Worm (Caenorhabditis elegans) whole organism, midembryonic: ENCODE results near the gene abch-1.

Source experiments
- T22C8.4 ChIP-seq: fragments of 200-800 bp; sonication (Bioruptor generic); IDR thresholded peaks from 2 replicates; pipeline ENCODE4 v1.3.6; 2022; ENCODE audit warnings: missing genetic modification characterization, missing compliant biosample characterization
- cog-1 ChIP-seq: sonication (generic microtip); optimal IDR thresholded peaks from 2 replicates; lab custom pipeline; 2016; ENCODE audit warnings: missing genetic modification characterization, missing compliant biosample characterization
- flt-1 ChIP-seq: fragments of 200-800 bp; sonication (Bioruptor generic); IDR thresholded peaks from 2 replicates; pipeline ENCODE4 v1.3.6; 2022; ENCODE audit warnings: missing genetic modification characterization, missing compliant biosample characterization
- klf-2 ChIP-seq: fragments of 200-800 bp; sonication (Bioruptor generic); conservative IDR thresholded peaks from 2 replicates; pipeline ENCODE4 v1.3.6; 2022; ENCODE audit warnings: missing genetic modification reagents, missing genetic modification characterization, missing compliant biosample characterization
- med-1 ChIP-seq: sonication (generic microtip); optimal IDR thresholded peaks from 2 replicates; lab custom pipeline; 2017; ENCODE audit warnings: missing genetic modification characterization, mild to moderate bottlenecking, missing compliant biosample characterization, antibody characterized with exemption, missing genetic modification reagents; ENCODE audit not compliant: insufficient read depth
- ref-1 ChIP-seq: fragments of 200-800 bp; sonication (Bioruptor generic); conservative IDR thresholded peaks from 2 replicates; pipeline ENCODE4 v1.3.6; 2022; ENCODE audit warnings: missing genetic modification reagents, missing genetic modification characterization, missing compliant biosample characterization
- tab-1 ChIP-seq: fragments of 200-800 bp; sonication (Bioruptor generic); IDR thresholded peaks from 2 replicates; pipeline ENCODE4 v1.3.6; 2022; ENCODE audit warnings: missing genetic modification characterization, missing compliant biosample characterization
- ztf-23 ChIP-seq: fragments of 200-800 bp; sonication (Bioruptor generic); IDR thresholded peaks from 2 replicates; pipeline ENCODE4 v1.3.6; 2022; ENCODE audit warnings: missing genetic modification reagents, missing genetic modification characterization, missing compliant biosample characterization
- ztf-29 ChIP-seq: fragments of 200-800 bp; sonication (Bioruptor generic); IDR thresholded peaks from 2 replicates; pipeline ENCODE4 v1.3.6; 2022; ENCODE audit warnings: missing genetic modification reagents, missing genetic modification characterization, missing compliant biosample characterization

The abch-1 gene

DNA sequence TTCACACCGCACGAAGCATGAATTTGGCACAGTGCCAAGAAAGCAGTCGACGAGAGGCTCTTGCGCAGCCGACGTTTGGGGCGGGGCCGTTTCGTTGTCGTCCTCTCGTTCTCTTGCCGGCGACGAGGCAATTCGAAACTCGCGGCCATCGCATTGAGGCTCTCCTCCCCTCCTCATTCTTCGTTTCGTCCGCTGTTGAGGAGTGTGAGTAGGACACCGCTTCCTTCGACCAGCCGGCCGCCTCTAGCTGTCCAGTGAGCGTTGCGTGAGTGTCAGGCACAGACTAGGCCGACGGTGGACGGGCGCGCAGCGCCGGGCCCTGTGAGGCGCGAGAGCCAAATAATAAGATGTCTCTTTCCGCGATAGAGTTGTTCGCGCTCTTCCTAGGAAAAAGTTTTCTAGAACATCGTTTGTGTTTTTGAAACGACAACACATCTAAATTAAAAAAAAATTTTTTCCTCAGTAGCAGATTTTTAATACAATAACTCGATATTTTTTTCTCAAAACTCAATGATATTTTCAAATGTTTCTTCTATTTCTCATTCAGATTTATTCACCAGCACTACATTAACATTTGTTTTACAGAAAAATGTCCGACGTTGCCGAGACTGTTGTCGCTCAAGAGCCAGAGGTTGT is 39.5 kb downstream of the abch-1 start, which contains the start of the genes T28D9.11 and T28D9.1:
T28D9.11 (minus strand) TSS at position 177 of the 636 bp plus-strand sequence.
T28D9.1 (plus strand) TSS at position 586 of the 636 bp plus-strand sequence.
- TF ChIP-seq klf-2 (GFP tag; lab: Robert Waterston, UW) (no peak; the same call in 1 of the 2 replicates), T22C8.4 (GFP tag; lab: Robert Waterston, UW) (no peak), ref-1 (GFP tag; lab: Robert Waterston, UW) (no peak), tab-1 (peak; percentile 65; the same call in 1 of the 2 replicates), med-1 (no peak), ztf-23 (GFP tag; lab: Robert Waterston, UW) (peak; percentile 64; the same call in 1 of the 2 replicates), ztf-29 (GFP tag; lab: Robert Waterston, UW) (peak; percentile 7; the same call in 1 of the 2 replicates), flt-1 (GFP tag; lab: Robert Waterston, UW) (peak; percentile 64; the same call in 1 of the 2 replicates), cog-1 (tag; lab: Kevin White, UChicago) (peak; percentile 29)

DNA sequence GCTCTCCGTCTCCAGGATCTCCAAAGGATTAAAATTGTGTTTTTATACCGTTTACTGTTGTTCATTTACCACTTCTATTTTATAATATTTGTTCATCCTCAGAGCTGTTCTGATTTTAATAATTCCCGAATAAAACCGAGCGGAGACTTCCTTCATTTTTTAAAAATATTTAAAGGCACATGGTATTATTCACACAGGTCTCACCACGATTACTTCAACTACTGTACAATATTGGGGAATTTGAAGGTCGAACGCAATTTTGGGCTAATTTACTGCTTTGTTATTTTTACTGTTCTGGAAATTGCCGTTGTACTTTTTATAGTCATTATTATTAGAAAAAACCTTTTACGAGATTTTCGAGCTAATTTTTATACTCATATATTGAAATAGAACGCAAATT is 40.2 kb downstream of the abch-1 start:
- TF ChIP-seq flt-1 (GFP tag; lab: Robert Waterston, UW) (no peak), ztf-29 (GFP tag; lab: Robert Waterston, UW) (no peak), tab-1 (no peak), med-1 (no peak), T22C8.4 (GFP tag; lab: Robert Waterston, UW) (no peak)

DNA sequence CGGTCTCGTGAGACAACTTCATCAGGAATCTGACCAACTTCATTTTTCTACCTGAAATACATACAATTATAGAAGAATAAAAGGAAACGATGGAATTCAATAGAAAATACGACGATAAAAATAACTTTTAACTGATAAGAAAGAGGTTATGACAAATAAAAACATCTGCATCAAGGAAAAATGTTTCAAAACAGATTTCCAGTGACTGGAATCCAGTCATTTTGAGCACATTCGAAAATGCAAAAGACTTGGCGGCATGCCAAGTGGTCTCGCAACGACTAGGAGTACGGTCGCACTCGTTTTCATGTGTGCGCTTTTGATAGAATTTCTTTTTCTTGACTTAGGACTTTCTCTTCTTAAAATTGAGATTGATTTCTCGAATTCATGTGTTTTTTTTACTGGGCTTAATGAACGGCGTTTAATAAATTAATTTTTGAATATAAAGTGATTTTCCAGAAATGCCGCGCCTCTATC is 41.7 kb downstream of the abch-1 start, which contains the start of the genes snr-3 and rsp-5:
snr-3 (minus strand) TSS at position 51 of the 474 bp plus-strand sequence.
rsp-5 (plus strand) TSS at position 455 of the 474 bp plus-strand sequence.
- no peak for TF ChIP-seq ref-1 (GFP tag; lab: Robert Waterston, UW)
- TF ChIP-seq klf-2 (GFP tag; lab: Robert Waterston, UW): no peak
- TF ChIP-seq tab-1: no peak
- TF ChIP-seq med-1: no peak

DNA sequence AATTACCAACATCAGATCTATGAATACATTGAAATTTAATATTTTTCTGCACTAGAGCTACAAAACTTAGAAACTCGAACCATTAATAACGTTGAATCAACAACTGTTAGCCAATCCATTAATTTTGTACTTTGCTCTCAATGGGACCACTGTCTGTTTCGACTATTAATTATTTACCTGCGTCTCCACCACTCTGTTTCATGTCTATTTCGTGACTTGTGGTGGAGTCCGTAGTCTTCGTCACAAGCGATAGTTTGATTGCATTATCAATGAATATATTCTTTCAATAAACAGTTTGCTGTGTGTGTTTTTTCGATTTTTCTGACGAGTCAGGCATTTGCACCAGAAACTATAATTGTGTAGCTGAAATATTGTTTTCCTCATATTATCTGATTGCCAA is 45.1 kb downstream of the abch-1 start:
- TF ChIP-seq tab-1: no peak
- TF ChIP-seq flt-1 (GFP tag; lab: Robert Waterston, UW): no peak
- TF ChIP-seq ztf-23 (GFP tag; lab: Robert Waterston, UW): no peak
- no peak for TF ChIP-seq ztf-29 (GFP tag; lab: Robert Waterston, UW)
- TF ChIP-seq med-1: no peak
- no peak for TF ChIP-seq ref-1 (GFP tag; lab: Robert Waterston, UW)
- TF ChIP-seq T22C8.4 (GFP tag; lab: Robert Waterston, UW): no peak
- TF ChIP-seq cog-1 (tag; lab: Kevin White, UChicago): no peak
- no peak for TF ChIP-seq klf-2 (GFP tag; lab: Robert Waterston, UW)

DNA sequence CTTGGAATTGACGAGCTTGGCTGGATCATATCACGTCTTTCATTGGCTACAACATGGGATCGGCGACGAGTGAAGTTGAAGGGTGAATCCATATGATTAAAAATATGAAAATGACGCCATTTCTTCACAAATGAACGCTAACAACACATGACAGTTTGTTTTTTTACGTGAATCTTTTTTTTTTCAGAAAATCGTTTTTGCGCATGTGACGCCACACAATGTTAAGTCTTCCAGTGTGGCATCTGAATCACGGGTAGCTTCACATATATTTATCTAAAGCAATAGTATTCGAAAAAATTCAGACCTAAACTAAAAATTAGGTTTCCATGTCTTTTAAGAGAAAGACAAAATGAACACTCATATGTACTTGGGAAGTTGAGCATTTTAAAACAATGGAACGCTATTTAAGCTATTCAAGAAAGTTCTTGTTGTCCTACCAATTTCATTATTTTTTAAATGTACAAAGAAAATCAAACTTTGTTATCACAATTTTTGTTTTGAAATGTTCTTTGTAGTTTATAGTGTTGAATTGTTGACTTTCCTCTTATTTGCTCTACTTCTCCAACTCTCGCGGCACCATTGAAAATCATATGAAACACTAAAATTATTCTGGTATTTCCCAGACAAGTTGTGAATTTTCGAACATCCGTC is 46.4 kb downstream of the abch-1 start, which contains the start of the genes lido-16 and plpp-1.2:
lido-16 (minus strand) TSS at position 101 of the 651 bp plus-strand sequence.
plpp-1.2 (plus strand) TSS at position 601 of the 651 bp plus-strand sequence.
- TF ChIP-seq ztf-29 (GFP tag; lab: Robert Waterston, UW) (no peak), ztf-23 (GFP tag; lab: Robert Waterston, UW) (no peak), tab-1 (no peak), klf-2 (GFP tag; lab: Robert Waterston, UW) (no peak), T22C8.4 (GFP tag; lab: Robert Waterston, UW) (no peak), flt-1 (GFP tag; lab: Robert Waterston, UW) (no peak)

DNA sequence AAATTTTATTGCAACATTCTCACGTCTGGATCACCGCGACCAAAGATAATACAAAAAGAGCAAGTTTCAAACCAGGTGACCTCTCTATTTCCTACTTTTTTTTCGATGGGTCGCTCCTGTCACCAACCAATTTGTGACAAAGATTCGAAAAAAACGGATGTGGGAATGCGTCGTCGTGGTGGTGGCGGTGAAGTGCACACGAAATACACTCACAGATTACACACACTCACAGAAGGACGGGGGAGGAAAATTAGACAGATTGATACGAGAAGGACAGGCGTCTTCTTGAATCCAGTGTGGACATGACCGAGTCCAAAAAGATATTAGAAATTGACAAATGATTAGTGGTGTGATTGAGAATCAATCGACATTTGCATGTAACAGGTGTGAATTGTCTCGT is 48.7 kb downstream of the abch-1 start:
- TF ChIP-seq ztf-23 (GFP tag; lab: Robert Waterston, UW) (no peak), flt-1 (GFP tag; lab: Robert Waterston, UW) (no peak), T22C8.4 (GFP tag; lab: Robert Waterston, UW) (no peak), klf-2 (GFP tag; lab: Robert Waterston, UW) (no peak), ztf-29 (GFP tag; lab: Robert Waterston, UW) (no peak), cog-1 (tag; lab: Kevin White, UChicago) (no peak), tab-1 (no peak), ref-1 (GFP tag; lab: Robert Waterston, UW) (no peak), med-1 (no peak)

DNA sequence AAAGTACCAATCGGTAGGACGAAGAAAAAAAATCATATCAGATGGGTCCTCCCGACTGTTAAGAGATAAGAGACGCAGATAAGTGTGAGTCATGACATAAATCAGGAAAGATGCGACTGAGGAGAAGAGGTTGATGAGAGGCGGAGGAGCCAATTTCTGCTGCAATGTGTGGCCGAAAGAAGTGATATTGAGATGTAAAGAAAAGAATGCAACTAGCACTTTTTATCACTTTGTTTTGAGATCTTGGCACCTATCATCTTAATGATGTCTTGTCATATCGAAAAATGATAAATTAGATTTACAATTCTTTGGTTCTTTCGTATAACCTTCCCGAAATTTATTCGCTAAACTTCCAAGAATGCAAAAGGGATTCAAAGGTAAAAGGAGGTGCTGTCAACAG is 49.3 kb downstream of the abch-1 start, which contains the start of gene del-10:
del-10 (minus strand) TSS at position 24 of the 400 bp plus-strand sequence.
- TF ChIP-seq tab-1: no peak
- no peak for TF ChIP-seq flt-1 (GFP tag; lab: Robert Waterston, UW)
- no peak for TF ChIP-seq med-1
- TF ChIP-seq T22C8.4 (GFP tag; lab: Robert Waterston, UW): no peak
- no peak for TF ChIP-seq cog-1 (tag; lab: Kevin White, UChicago)
- TF ChIP-seq ztf-29 (GFP tag; lab: Robert Waterston, UW): no peak
- no peak for TF ChIP-seq ztf-23 (GFP tag; lab: Robert Waterston, UW)
- no peak for TF ChIP-seq ref-1 (GFP tag; lab: Robert Waterston, UW)
- no peak for TF ChIP-seq klf-2 (GFP tag; lab: Robert Waterston, UW)
